Fruit fly (Drosophila melanogaster) whole organism, adult: ENCODE data around the gene CG6686.
A peak's percentile ranks its signal among the peaks of the same experiment; 100 is the strongest.
"Not testable (repeated sequence)": the region's sequence is repeated elsewhere in the genome, so short reads cannot be mapped to it uniquely, and the experiment has no call there.

Source experiments
- CG11617 ChIP-seq: fragments of 200-800 bp; sonication (Bioruptor generic); optimal IDR thresholded peaks from 2 replicates; lab custom pipeline; 2017; ENCODE audit warnings: mild to moderate bottlenecking, missing biosample characterization, missing genetic modification reagents, missing genetic modification characterization
- CG12768 ChIP-seq: fragments of 200-800 bp; sonication (Bioruptor generic); optimal IDR thresholded peaks from 2 replicates; lab custom pipeline; 2017; ENCODE audit warnings: missing biosample characterization, missing genetic modification characterization, mild to moderate bottlenecking, moderate library complexity, missing genetic modification reagents
- CG14711 ChIP-seq: fragments of 200-800 bp; sonication (Bioruptor generic); optimal IDR thresholded peaks from 2 replicates; lab custom pipeline; 2018; ENCODE audit warnings: missing biosample characterization, mild to moderate bottlenecking, missing genetic modification characterization, moderate library complexity
- CG1620 ChIP-seq: fragments of 200-800 bp; sonication (Bioruptor generic); optimal IDR thresholded peaks from 2 replicates; lab custom pipeline; 2016; ENCODE audit warnings: missing biosample characterization, missing genetic modification characterization
- CG33017 ChIP-seq: fragments of 200-800 bp; sonication (Bioruptor generic); optimal IDR thresholded peaks from 2 replicates; lab custom pipeline; 2018; ENCODE audit warnings: missing biosample characterization, mild to moderate bottlenecking, missing genetic modification characterization, moderate library complexity
- CG5204 ChIP-seq: fragments of 200-800 bp; sonication (Bioruptor generic); optimal IDR thresholded peaks from 2 replicates; lab custom pipeline; 2016; ENCODE audit warnings: missing biosample characterization, missing genetic modification characterization
- CG7045 ChIP-seq: fragments of 200-800 bp; sonication (Bioruptor generic); optimal IDR thresholded peaks from 2 replicates; lab custom pipeline; 2017; ENCODE audit warnings: missing biosample characterization, mild to moderate bottlenecking, missing genetic modification characterization
- CG7101 ChIP-seq: fragments of 200-800 bp; sonication (Bioruptor generic); optimal IDR thresholded peaks from 2 replicates; lab custom pipeline; 2018; ENCODE audit warnings: missing biosample characterization, mild to moderate bottlenecking, missing genetic modification characterization, moderate library complexity
- Clk ChIP-seq: fragments of 200-800 bp; sonication (Bioruptor generic); optimal IDR thresholded peaks from 2 replicates; lab custom pipeline; 2017; ENCODE audit warnings: missing biosample characterization, missing genetic modification characterization
- Crg-1 ChIP-seq: fragments of 200-800 bp; sonication (Bioruptor generic); optimal IDR thresholded peaks from 2 replicates; lab custom pipeline; 2016; ENCODE audit warnings: missing biosample characterization, missing genetic modification characterization
- Hr96 ChIP-seq: fragments of 200-800 bp; sonication (Bioruptor generic); optimal IDR thresholded peaks from 2 replicates; lab custom pipeline; 2016; ENCODE audit warnings: missing biosample characterization, missing genetic modification characterization
- Mnt ChIP-seq: fragments of 200-800 bp; sonication (Bioruptor generic); optimal IDR thresholded peaks from 2 replicates; lab custom pipeline; 2016; ENCODE audit warnings: missing biosample characterization, mild to moderate bottlenecking, missing genetic modification characterization
- bab1 ChIP-seq: fragments of 200-800 bp; sonication (Bioruptor generic); optimal IDR thresholded peaks from 3 replicates; lab custom pipeline; 2019; ENCODE audit warnings: missing biosample characterization, mild to moderate bottlenecking, missing genetic modification characterization, moderate library complexity
- cic ChIP-seq: fragments of 200-800 bp; sonication (Bioruptor generic); optimal IDR thresholded peaks from 2 replicates; lab custom pipeline; 2017; ENCODE audit warnings: missing biosample characterization, mild to moderate bottlenecking, missing genetic modification characterization, moderate library complexity
- cnc ChIP-seq, 2 experiments: fragments of >200 bp; optimal IDR thresholded peaks; 2 replicates each; lab custom pipeline; 2017
- kay ChIP-seq: fragments of 200-800 bp; sonication (Bioruptor generic); peaks from one replicate; lab custom pipeline; 2016; ENCODE audit warnings: missing biosample characterization, missing genetic modification characterization, borderline replicate concordance
- ovo ChIP-seq: fragments of 200-800 bp; sonication (Bioruptor generic); optimal IDR thresholded peaks from 2 replicates; lab custom pipeline; 2016; ENCODE audit warnings: missing biosample characterization, missing genetic modification characterization
- pad ChIP-seq: fragments of 200-800 bp; sonication (Bioruptor generic); optimal IDR thresholded peaks from 3 replicates; lab custom pipeline; 2017; ENCODE audit warnings: missing biosample characterization, missing genetic modification characterization, mild to moderate bottlenecking, moderate library complexity, missing genetic modification reagents
- tj ChIP-seq: fragments of 200-800 bp; sonication (Bioruptor generic); optimal IDR thresholded peaks from 3 replicates; lab custom pipeline; 2017; ENCODE audit warnings: missing biosample characterization, mild to moderate bottlenecking, missing genetic modification characterization, moderate library complexity
- toe ChIP-seq: fragments of 200-800 bp; sonication (Bioruptor generic); optimal IDR thresholded peaks from 2 replicates; lab custom pipeline; 2016; ENCODE audit warnings: missing biosample characterization, missing genetic modification characterization

Gene CG6686

dm6 chr2L:12004211-12004979 lies 16.6 kb upstream of the CG6686 start:
- TF ChIP-seq cnc (optimal IDR thresholded peaks at IDR 0.05; lab: Kevin White, UChicago) (peak in 1 of 2 experiments; percentile 15), toe (peak; percentile 37), CG12768 (no peak), Hr96 (GFP tag; lab: Kevin White, UChicago) (no peak), CG5204 (peak; percentile 48), cic (GFP tag; lab: Kevin White, UChicago) (no peak), kay (GFP tag; lab: Kevin White, UChicago) (peak; percentile 94), CG14711 (tag; lab: Kevin White, UChicago) (peak; percentile 19), CG33017 (tag; lab: Kevin White, UChicago) (peak; percentile 58), CG7101 (tag; lab: Kevin White, UChicago) (peak; percentile 15)

DNA sequence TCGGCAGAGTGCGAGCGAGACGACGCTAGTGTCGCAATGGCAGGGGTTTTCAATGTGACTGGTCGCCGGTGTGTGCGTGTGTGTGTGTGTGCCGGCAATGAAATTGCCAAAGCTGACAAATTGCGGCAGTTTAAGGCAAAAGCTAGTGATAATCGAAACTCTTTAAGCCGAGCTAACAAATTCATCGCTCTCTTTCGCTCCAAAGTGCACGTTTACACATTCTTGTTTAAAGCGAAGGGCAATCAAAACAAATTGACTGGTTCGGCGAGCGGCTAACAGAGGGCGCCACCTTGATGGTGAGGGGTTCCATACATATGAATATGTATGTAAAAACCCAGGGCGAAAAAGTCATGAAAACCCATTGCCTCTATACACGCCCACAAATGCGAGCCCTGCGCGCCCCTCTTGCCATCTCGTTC lies 16.0 kb upstream of the CG6686 start:
- TF ChIP-seq Clk (GFP tag; lab: Kevin White, UChicago) = no peak
- no peak for TF ChIP-seq CG14711 (tag; lab: Kevin White, UChicago)
- TF ChIP-seq Hr96 (GFP tag; lab: Kevin White, UChicago) = peak; percentile 17
- no peak for TF ChIP-seq CG7101 (tag; lab: Kevin White, UChicago)
- no peak for TF ChIP-seq Mnt
- no peak for TF ChIP-seq CG7045
- TF ChIP-seq bab1 = peak; percentile 23
- TF ChIP-seq tj (GFP tag; lab: Kevin White, UChicago) = peak; percentile 16
- TF ChIP-seq cnc (optimal IDR thresholded peaks at IDR 0.05; lab: Kevin White, UChicago) = no peak
- TF ChIP-seq ovo (GFP tag; lab: Kevin White, UChicago) = no peak
- peak; percentile 99 for TF ChIP-seq pad

DNA sequence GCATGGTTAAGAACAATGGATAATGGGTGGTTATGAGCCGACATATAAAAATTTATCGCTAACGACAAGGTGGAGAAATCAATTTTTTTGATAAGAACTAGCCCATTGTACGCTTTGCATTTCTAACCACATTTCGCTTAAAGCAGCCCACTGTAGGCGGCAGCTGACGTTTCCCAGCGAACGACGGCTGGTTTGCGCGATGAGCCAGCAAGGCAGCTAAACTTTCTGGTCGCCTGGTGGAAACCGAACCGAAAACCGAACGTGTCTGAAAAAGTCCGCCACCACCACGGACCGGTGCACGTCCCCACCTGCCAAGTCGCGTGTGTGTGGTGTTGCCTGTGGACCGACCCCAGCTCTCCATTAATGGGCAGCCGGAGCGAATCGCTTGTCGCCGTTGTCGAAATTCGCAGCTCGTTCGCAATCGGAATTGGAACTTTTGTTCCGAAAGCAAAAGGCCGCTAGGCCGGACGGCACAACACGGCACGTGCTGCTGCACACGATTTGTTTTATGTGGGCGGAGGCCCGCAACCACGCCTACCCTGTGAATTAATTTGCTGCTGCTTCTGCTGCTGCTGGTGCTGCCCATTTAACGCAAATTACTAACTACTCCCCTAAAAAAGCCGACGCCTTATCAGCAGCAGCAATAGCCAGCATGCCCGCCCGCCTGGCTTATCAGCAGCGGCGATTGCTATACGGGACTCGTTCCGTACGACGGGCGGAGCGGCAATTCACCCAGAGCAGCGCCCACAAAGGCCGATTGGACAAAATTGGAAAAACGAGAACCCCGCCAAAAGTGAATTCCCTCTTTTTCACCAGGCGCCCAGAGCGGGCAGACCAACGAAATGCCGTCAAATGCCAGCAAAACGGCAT lies 15.3 kb upstream of the CG6686 start:
- TF ChIP-seq CG7045 (no peak), CG33017 (tag; lab: Kevin White, UChicago) (peak; percentile 29), tj (GFP tag; lab: Kevin White, UChicago) (peak; percentile 76), toe (peak; percentile 17), CG7101 (tag; lab: Kevin White, UChicago) (peak; percentile 16), bab1 (peak; percentile 48), CG14711 (tag; lab: Kevin White, UChicago) (no peak), CG5204 (peak; percentile 22), Crg-1 (GFP tag; lab: Kevin White, UChicago) (no peak), kay (GFP tag; lab: Kevin White, UChicago) (no peak), Clk (GFP tag; lab: Kevin White, UChicago) (peak; percentile 18), CG1620 (GFP tag; lab: Kevin White, UChicago) (no peak), ovo (GFP tag; lab: Kevin White, UChicago) (peak; percentile 62), Mnt (peak; percentile 72), pad (no peak), CG12768 (peak; percentile 96), cnc (optimal IDR thresholded peaks at IDR 0.05; lab: Kevin White, UChicago) (no peak), CG11617 (GFP tag; lab: Kevin White, UChicago) (peak; percentile 47), cic (GFP tag; lab: Kevin White, UChicago) (peak; percentile 97), Hr96 (GFP tag; lab: Kevin White, UChicago) (peak; percentile 55)

- peak; percentile 38 for TF ChIP-seq bab1
- peak; percentile 69 for TF ChIP-seq cic (GFP tag; lab: Kevin White, UChicago)
- TF ChIP-seq Mnt = peak; percentile 5
- peak; percentile 41 for TF ChIP-seq CG7045
- no peak for TF ChIP-seq CG11617 (GFP tag; lab: Kevin White, UChicago)
- no peak for TF ChIP-seq CG5204
- peak; percentile 17 for TF ChIP-seq CG33017 (tag; lab: Kevin White, UChicago)
- peak; percentile 70 for TF ChIP-seq CG12768
- TF ChIP-seq CG1620 (GFP tag; lab: Kevin White, UChicago) = no peak
Measured at dm6 chr2L:12002051-12002450, 14.2 kb upstream of the CG6686 start, which contains the start of gene Hacd1. Gene Hacd1, minus strand, starts transcription at chr2L:12002266.

- TF ChIP-seq toe (no peak), tj (GFP tag; lab: Kevin White, UChicago) (peak; percentile 42), CG12768 (peak; percentile 58)
Measured at dm6 chr2L:12001132-12001531, 13.3 kb upstream of the CG6686 start.

DNA sequence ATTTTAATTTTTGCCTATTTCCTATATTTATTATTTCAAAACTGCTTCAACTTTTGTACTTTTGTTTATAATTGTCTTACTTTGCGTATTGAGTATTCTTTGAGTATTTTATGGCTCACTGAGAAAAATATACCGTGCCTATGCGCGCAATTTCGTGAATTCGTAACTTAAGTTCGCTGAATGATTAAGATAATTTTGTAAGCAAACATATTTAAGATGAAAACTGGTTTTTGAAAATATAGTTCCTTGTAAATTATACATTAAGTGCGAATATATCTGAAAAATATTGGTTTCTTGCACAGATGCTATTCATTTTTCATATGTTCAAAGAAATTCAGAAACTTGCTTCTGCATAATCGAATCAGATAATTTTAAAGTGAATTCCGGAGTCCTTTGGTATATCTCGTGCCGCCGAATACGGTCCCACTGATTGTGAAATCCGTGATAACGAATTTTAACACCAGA lies 11.4 kb upstream of the CG6686 start, which contains the start of the genes CG18787 and Nfs1:
Gene CG18787 (minus strand): TSS at position 101 of the 465 bp plus-strand sequence.
Gene Nfs1 (plus strand): TSS at position 415 of the 465 bp plus-strand sequence.
- TF ChIP-seq Mnt; Hr96 (GFP tag; lab: Kevin White, UChicago); bab1: not testable (repeated sequence)
